Worm (Caenorhabditis elegans): Measurements from ENCODE around the gene hum-10.

Gene hum-10

DNA sequence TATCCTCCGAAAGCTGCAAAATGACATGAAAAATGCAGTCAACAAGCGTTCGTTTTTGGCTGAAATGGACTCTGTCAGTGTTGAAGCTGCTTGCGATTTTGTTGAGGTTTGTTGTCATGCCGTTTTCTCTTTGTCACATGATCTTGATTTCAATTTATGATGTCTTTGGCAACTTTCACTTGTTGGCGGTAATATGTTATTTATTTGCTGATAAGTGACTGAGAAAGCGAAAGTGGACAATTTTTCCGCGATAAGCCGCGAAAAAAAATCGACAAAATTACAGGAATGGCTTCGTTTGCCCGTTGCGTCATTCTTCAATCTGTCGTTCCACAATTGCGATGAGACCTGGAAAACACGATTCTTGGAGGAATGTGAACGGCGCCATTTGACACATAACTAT is 13.2 kb upstream of the hum-10 start (continued):
- TF ChIP-seq nhr-77 (tag; optimal IDR thresholded peaks at IDR 0.05) (peak; percentile 72), dmd-6 (GFP tag; IDR thresholded peaks at IDR 0.05) (peak; percentile 93), aha-1 (tag) (no peak), R02D3.7 (tag; optimal IDR thresholded peaks at IDR 0.05) (no peak)

DNA sequence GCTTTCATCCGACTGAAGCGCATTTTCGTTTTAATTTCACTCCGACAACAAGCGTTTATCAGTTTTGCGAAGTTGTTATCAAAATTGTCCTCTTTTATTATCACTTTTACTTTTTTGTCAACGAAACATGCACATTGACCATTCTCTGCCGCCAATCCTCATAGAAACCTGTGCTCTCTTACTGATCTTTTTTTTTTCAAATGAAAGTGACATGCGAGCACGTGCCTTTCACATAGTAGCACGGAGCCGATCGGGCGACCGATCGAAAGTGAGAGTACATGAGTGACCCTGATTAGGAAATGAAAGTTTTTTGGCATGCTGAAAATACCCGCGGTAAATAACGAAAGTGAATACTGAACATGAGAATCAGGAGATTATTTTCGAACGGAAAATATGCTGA is 12.0 kb upstream of the hum-10 start:
- TF ChIP-seq Y105C5A.15 (GFP tag; IDR thresholded peaks at IDR 0.05) = no peak
- TF ChIP-seq lin-1 (GFP tag; IDR thresholded peaks at IDR 0.05) = peak; percentile 76
- TF ChIP-seq mxl-3 (GFP tag; optimal IDR thresholded peaks at IDR 0.05) = no peak
- TF ChIP-seq pha-4 (GFP tag; IDR thresholded peaks at IDR 0.05) = peak; percentile 59; the same call in 1 of the 2 replicates
- no peak for TF ChIP-seq pha-4 (tag; optimal IDR thresholded peaks at IDR 0.05)
- TF ChIP-seq Y75B8A.6 (GFP tag; IDR thresholded peaks at IDR 0.05) = peak; percentile 28; the same call in 1 of the 2 replicates
- TF ChIP-seq nhr-76 (tag; optimal IDR thresholded peaks at IDR 0.05) = no peak
- TF ChIP-seq ces-1 (GFP tag; optimal IDR thresholded peaks at IDR 0.05) = no peak
- no peak for TF ChIP-seq lin-38 (GFP tag; IDR thresholded peaks at IDR 0.05)
- TF ChIP-seq nhr-28 (tag; optimal IDR thresholded peaks at IDR 0.05) = peak; percentile 52
- peak; percentile 97 for TF ChIP-seq dmd-6 (GFP tag; IDR thresholded peaks at IDR 0.05)
- peak; percentile 55; the same call in 1 of the 2 replicates for TF ChIP-seq mdt-29 (GFP tag; IDR thresholded peaks at IDR 0.05)
- no peak for TF ChIP-seq ceh-32 (tag; optimal IDR thresholded peaks at IDR 0.05; ENCODE audit: poor library complexity)
- TF ChIP-seq unc-62 (GFP tag; optimal IDR thresholded peaks at IDR 0.05 in 1 of 2) = peak in 1 of 2 experiments; percentile 10
- no peak for TF ChIP-seq unc-62 (tag; optimal IDR thresholded peaks at IDR 0.05)
- TF ChIP-seq skn-1 (tag; optimal IDR thresholded peaks at IDR 0.05) = no peak
- no peak for TF ChIP-seq zip-2 (tag; optimal IDR thresholded peaks at IDR 0.05)
- peak; percentile 22 for TF ChIP-seq mep-1 (tag; optimal IDR thresholded peaks at IDR 0.05)
- no peak for TF ChIP-seq madf-5 (GFP tag; IDR thresholded peaks at IDR 0.05)
- no peak for TF ChIP-seq unc-130 (GFP tag; optimal IDR thresholded peaks at IDR 0.05)
- peak; percentile 90 for TF ChIP-seq mxl-2 (GFP tag; conservative IDR thresholded peaks at IDR 0.05)
- no peak for TF ChIP-seq fkh-10 (GFP tag; optimal IDR thresholded peaks at IDR 0.05)
- peak; percentile 89 for TF ChIP-seq nhr-48 (tag; optimal IDR thresholded peaks at IDR 0.05)
- 0 out of 2 replicates have a peak, but pooled peaks have one; percentile 44 for TF ChIP-seq zfp-3 (GFP tag; conservative IDR thresholded peaks at IDR 0.05)
- peak; percentile 81 for TF ChIP-seq php-3 (GFP tag; IDR thresholded peaks at IDR 0.05)
- peak; percentile 36 for TF ChIP-seq mes-2 (tag; optimal IDR thresholded peaks at IDR 0.05; ENCODE audit: poor library complexity, severe bottlenecking)
- no peak for TF ChIP-seq sdz-12 (GFP tag; optimal IDR thresholded peaks at IDR 0.05)
- peak in 1 of 2 experiments; percentile 76 for TF ChIP-seq daf-16 (GFP tag; optimal IDR thresholded peaks at IDR 0.05)
- TF ChIP-seq daf-16 (tag; optimal IDR thresholded peaks at IDR 0.05) = peak; percentile 96
- TF ChIP-seq hlh-30 (tag; optimal IDR thresholded peaks at IDR 0.05; ENCODE audit: insufficient read depth) = peak; percentile 63
- peak in 1 of 2 experiments; percentile 52 for TF ChIP-seq mdl-1 (tag; optimal IDR thresholded peaks at IDR 0.05)
- no peak for TF ChIP-seq spr-3 (GFP tag; optimal IDR thresholded peaks at IDR 0.05)
- TF ChIP-seq rbr-2 (tag; optimal IDR thresholded peaks at IDR 0.05) = no peak
- no peak for TF ChIP-seq attf-4 (tag; optimal IDR thresholded peaks at IDR 0.05)
- TF ChIP-seq dmd-9 (GFP tag; IDR thresholded peaks at IDR 0.05) = no peak
- peak; percentile 95 for TF ChIP-seq hlh-11 (tag; optimal IDR thresholded peaks at IDR 0.05)
- TF ChIP-seq daf-19 (GFP tag; conservative IDR thresholded peaks at IDR 0.05) = no peak
- no peak for TF ChIP-seq daf-8 (GFP tag; IDR thresholded peaks at IDR 0.05)
- TF ChIP-seq T20F7.1 (GFP tag; optimal IDR thresholded peaks at IDR 0.05) = peak; percentile 36
- no peak for TF ChIP-seq nhr-42 (GFP tag; IDR thresholded peaks at IDR 0.05)
- no peak for TF ChIP-seq egl-27 (tag; optimal IDR thresholded peaks at IDR 0.05)
- TF ChIP-seq nhr-111 (GFP tag; optimal IDR thresholded peaks at IDR 0.05) = no peak
- TF ChIP-seq nhr-41 (GFP tag; IDR thresholded peaks at IDR 0.05) = peak; percentile 50; the same call in 1 of the 2 replicates
- peak; percentile 90 for TF ChIP-seq tra-1 (GFP tag; IDR thresholded peaks at IDR 0.05)
- TF ChIP-seq F44E2.7 (GFP tag; IDR thresholded peaks at IDR 0.05) = no peak
- TF ChIP-seq ceh-20 (GFP tag; IDR thresholded peaks at IDR 0.05) = peak; percentile 26; the same call in 1 of the 2 replicates
- no peak for TF ChIP-seq ceh-44 (GFP tag; IDR thresholded peaks at IDR 0.05)

Measured in whole organism, L4 larva.